Fruit fly (Drosophila melanogaster) whole organism, embryonic: Measurements from ENCODE around the gene CG5171.
A peak's percentile ranks its signal among the peaks of the same experiment; 100 is the strongest.

Experiments used
- Asciz ChIP-seq: fragments of 200-800 bp; sonication (Bioruptor generic); optimal IDR thresholded peaks from 2 replicates; lab custom pipeline; 2017; ENCODE audit warnings: missing biosample characterization, mild to moderate bottlenecking, missing genetic modification characterization, missing genetic modification reagents
- Awh ChIP-seq: fragments of 200-800 bp; sonication (Bioruptor generic); IDR thresholded peaks from 2 replicates; pipeline ENCODE4, ENCODE4 v1.3.6; 2022; ENCODE audit warnings: missing biosample characterization, missing genetic modification characterization
- CG10565 ChIP-seq: fragments of 200-800 bp; sonication (Bioruptor generic); optimal IDR thresholded peaks from 3 replicates; lab custom pipeline; 2016; ENCODE audit warnings: missing biosample characterization, mild to moderate bottlenecking, missing genetic modification characterization
- CG10959 ChIP-seq: fragments of 200-800 bp; sonication (Bioruptor generic); IDR thresholded peaks from 2 replicates; pipeline ENCODE4 v1.3.6; 2022; ENCODE audit warnings: missing biosample characterization, missing genetic modification characterization
- CG10979 ChIP-seq: fragments of 200-800 bp; sonication (Bioruptor generic); optimal IDR thresholded peaks from 2 replicates; lab custom pipeline; 2018; ENCODE audit warnings: missing biosample characterization, mild to moderate bottlenecking, missing genetic modification characterization, moderate library complexity
- CG11695 ChIP-seq: fragments of 200-800 bp; sonication (Bioruptor generic); IDR thresholded peaks from 3 replicates; pipeline ENCODE4 v1.3.6; 2022; ENCODE audit warnings: missing biosample characterization, missing genetic modification characterization
- CG12236 ChIP-seq: fragments of 200-800 bp; sonication (Bioruptor generic); optimal IDR thresholded peaks from 2 replicates; lab custom pipeline; 2016; ENCODE audit warnings: missing biosample characterization, missing genetic modification characterization
- CG12769 ChIP-seq: fragments of 200-800 bp; sonication (Bioruptor generic); optimal IDR thresholded peaks from 2 replicates; lab custom pipeline; 2019; ENCODE audit warnings: missing biosample characterization, mild to moderate bottlenecking, missing genetic modification characterization, moderate library complexity
- CG15073 ChIP-seq: fragments of 200-800 bp; sonication (Bioruptor generic); optimal IDR thresholded peaks from 2 replicates; lab custom pipeline; 2016; ENCODE audit warnings: missing biosample characterization, missing genetic modification characterization
- CG16779 ChIP-seq: fragments of 200-800 bp; sonication (Bioruptor generic); IDR thresholded peaks from 2 replicates; pipeline ENCODE4 v1.3.6; 2022; ENCODE audit warnings: missing biosample characterization, missing genetic modification characterization
- CG16813 ChIP-seq: fragments of 200-800 bp; sonication (Bioruptor generic); IDR thresholded peaks from 3 replicates; pipeline ENCODE4 v1.3.6; 2022; ENCODE audit warnings: missing biosample characterization, missing genetic modification characterization; ENCODE audit not compliant: partially characterized antibody
- CG17829 ChIP-seq: fragments of 200-800 bp; optimal IDR thresholded peaks from 2 replicates; lab custom pipeline; 2019; ENCODE audit warnings: missing biosample characterization, mild to moderate bottlenecking, missing genetic modification characterization, moderate library complexity
- CG2875 ChIP-seq: fragments of 200-800 bp; sonication (Bioruptor generic); optimal IDR thresholded peaks from 2 replicates; lab custom pipeline; 2017; ENCODE audit warnings: missing biosample characterization, mild to moderate bottlenecking, missing genetic modification characterization, missing genetic modification reagents
- CG2889 ChIP-seq: fragments of 200-800 bp; sonication (Bioruptor generic); IDR thresholded peaks from 3 replicates; pipeline ENCODE4 v1.3.6; 2022; ENCODE audit warnings: missing biosample characterization, missing genetic modification characterization
- CG30431 ChIP-seq: fragments of 200-800 bp; sonication (Bioruptor generic); optimal IDR thresholded peaks from 2 replicates; lab custom pipeline; 2017; ENCODE audit warnings: missing biosample characterization, missing genetic modification characterization
- CG4617 ChIP-seq: fragments of 200-800 bp; sonication (Bioruptor generic); optimal IDR thresholded peaks from 3 replicates; lab custom pipeline; 2016; ENCODE audit warnings: missing biosample characterization, missing genetic modification characterization, borderline replicate concordance
- CG8359 ChIP-seq: fragments of 200-800 bp; sonication (Bioruptor generic); optimal IDR thresholded peaks from 2 replicates; lab custom pipeline; 2017; ENCODE audit warnings: missing biosample characterization, mild to moderate bottlenecking, missing genetic modification characterization, borderline replicate concordance
- CG8765 ChIP-seq: fragments of 200-800 bp; sonication (Bioruptor generic); IDR thresholded peaks from 2 replicates; pipeline ENCODE4 v1.3.6; 2022; ENCODE audit warnings: missing biosample characterization, missing genetic modification characterization
- CG9817 ChIP-seq: fragments of 200-800 bp; sonication (Bioruptor generic); optimal IDR thresholded peaks from 2 replicates; lab custom pipeline; 2018; ENCODE audit warnings: missing biosample characterization, mild to moderate bottlenecking, missing genetic modification characterization, moderate library complexity
- CoRest ChIP-seq: fragments of 200-800 bp; sonication (Bioruptor generic); optimal IDR thresholded peaks from 3 replicates; lab custom pipeline; 2018; ENCODE audit warnings: missing biosample characterization, mild to moderate bottlenecking, missing genetic modification characterization, moderate library complexity
- D ChIP-seq, 2 experiments: fragments of 200-800 bp in 1 of 2; fragments of >200 bp in 1 of 2; sonication (Bioruptor generic) in 1 of 2; optimal IDR thresholded peaks; 2 replicates in 1 of 2; 3 replicates in 1 of 2; lab custom pipeline; 2017; ENCODE audit warnings: mild to moderate bottlenecking in 1 of 2, missing biosample characterization in 1 of 2, missing genetic modification characterization in 1 of 2, missing genetic modification reagents in 1 of 2
- Deaf1 ChIP-seq: fragments of 200-800 bp; optimal IDR thresholded peaks from 3 replicates; lab custom pipeline; 2019; ENCODE audit warnings: missing biosample characterization, mild to moderate bottlenecking, missing genetic modification characterization, moderate library complexity
- Dek ChIP-seq: fragments of 200-800 bp; sonication (Bioruptor generic); optimal IDR thresholded peaks from 3 replicates; lab custom pipeline; 2019; ENCODE audit warnings: missing biosample characterization, mild to moderate bottlenecking, missing genetic modification characterization, moderate library complexity
- Doc3 ChIP-seq: fragments of 200-800 bp; sonication (Bioruptor generic); IDR thresholded peaks from 3 replicates; pipeline ENCODE4 v1.3.6; 2022; ENCODE audit warnings: missing biosample characterization, missing genetic modification characterization; ENCODE audit not compliant: partially characterized antibody
- HHEX ChIP-seq: fragments of 200-800 bp; sonication (Bioruptor generic); optimal IDR thresholded peaks from 3 replicates; lab custom pipeline; 2017; ENCODE audit warnings: missing biosample characterization, mild to moderate bottlenecking, missing genetic modification characterization, missing genetic modification reagents
- HLH4C ChIP-seq: fragments of 200-800 bp; sonication (Bioruptor generic); IDR thresholded peaks from 3 replicates; pipeline ENCODE4 v1.3.6; 2022; ENCODE audit warnings: missing biosample characterization, missing genetic modification characterization; ENCODE audit not compliant: partially characterized antibody
- HLHmδ ChIP-seq: fragments of 200-800 bp; sonication (Bioruptor generic); optimal IDR thresholded peaks from 2 replicates; lab custom pipeline; 2018; ENCODE audit warnings: missing biosample characterization, mild to moderate bottlenecking, missing genetic modification characterization, moderate library complexity
- Hsf ChIP-seq: fragments of 200-800 bp; sonication (Bioruptor generic); optimal IDR thresholded peaks from 3 replicates; lab custom pipeline; 2016; ENCODE audit warnings: missing biosample characterization, missing genetic modification characterization
- MTF-1 ChIP-seq: fragments of 200-800 bp; sonication (Bioruptor generic); optimal IDR thresholded peaks from 2 replicates; lab custom pipeline; 2018; ENCODE audit warnings: missing biosample characterization, mild to moderate bottlenecking, missing genetic modification characterization, borderline replicate concordance
- NfI ChIP-seq: fragments of 200-800 bp; sonication (Bioruptor generic); optimal IDR thresholded peaks from 3 replicates; lab custom pipeline; 2018; ENCODE audit warnings: missing biosample characterization, mild to moderate bottlenecking, missing genetic modification characterization, moderate library complexity
- PHDP ChIP-seq: fragments of 200-800 bp; sonication (Bioruptor generic); optimal IDR thresholded peaks from 3 replicates; lab custom pipeline; 2018; ENCODE audit warnings: missing biosample characterization, mild to moderate bottlenecking, missing genetic modification characterization, moderate library complexity
- Xbp1 ChIP-seq: fragments of 200-800 bp; sonication (Bioruptor generic); optimal IDR thresholded peaks from 3 replicates; lab custom pipeline; 2016; ENCODE audit warnings: missing biosample characterization, mild to moderate bottlenecking, missing genetic modification characterization
- al ChIP-seq: fragments of 200-800 bp; sonication (Bioruptor generic); IDR thresholded peaks from 2 replicates; pipeline ENCODE4 v1.3.6; 2022; ENCODE audit warnings: missing biosample characterization, missing genetic modification characterization
- bab2 ChIP-seq: fragments of 200-800 bp; sonication (Bioruptor generic); optimal IDR thresholded peaks from 2 replicates; lab custom pipeline; 2016; ENCODE audit warnings: missing biosample characterization, missing genetic modification characterization
- bbx ChIP-seq: fragments of 200-800 bp; sonication (Bioruptor generic); IDR thresholded peaks from 2 replicates; pipeline ENCODE4 v1.3.6; 2022; ENCODE audit warnings: missing biosample characterization, missing genetic modification characterization; ENCODE audit not compliant: partially characterized antibody
- cas ChIP-seq: fragments of 200-800 bp; sonication (Bioruptor generic); IDR thresholded peaks from 2 replicates; pipeline ENCODE4 v1.3.6; 2022; ENCODE audit warnings: missing biosample characterization, missing genetic modification characterization
- dpn ChIP-seq, 2 experiments: fragments of 200-800 bp; sonication (Bioruptor generic); optimal IDR thresholded peaks; 3 replicates each; lab custom pipeline; 2016; ENCODE audit warnings: missing biosample characterization in 2 of 2, missing genetic modification characterization in 2 of 2
- gsb ChIP-seq: fragments of 200-800 bp; sonication (Bioruptor generic); IDR thresholded peaks from 2 replicates; pipeline ENCODE4 v1.3.6; 2022; ENCODE audit warnings: missing biosample characterization, missing genetic modification characterization
- hkb ChIP-seq, 2 experiments: fragments of 200-800 bp in 1 of 2; fragments of >200 bp in 1 of 2; sonication (Bioruptor generic) in 1 of 2; IDR thresholded peaks in 1 of 2; optimal IDR thresholded peaks in 1 of 2; 2 replicates each; pipeline versions ENCODE4 v1.3.6 to Lab custom; 2017 to 2022; ENCODE audit warnings: missing biosample characterization in 1 of 2, missing genetic modification characterization in 1 of 2
- kah ChIP-seq: fragments of 200-800 bp; sonication (Bioruptor generic); optimal IDR thresholded peaks from 2 replicates; lab custom pipeline; 2018; ENCODE audit warnings: missing biosample characterization, mild to moderate bottlenecking, missing genetic modification characterization
- luna ChIP-seq: fragments of 200-800 bp; sonication (Bioruptor generic); optimal IDR thresholded peaks from 2 replicates; lab custom pipeline; 2016; ENCODE audit warnings: missing biosample characterization, missing genetic modification characterization
- pb ChIP-seq: fragments of 200-800 bp; sonication (Bioruptor generic); optimal IDR thresholded peaks from 3 replicates; lab custom pipeline; 2016; ENCODE audit warnings: missing biosample characterization, missing genetic modification characterization
- repo ChIP-seq: fragments of 200-800 bp; sonication (Bioruptor generic); optimal IDR thresholded peaks from 2 replicates; lab custom pipeline; 2016; ENCODE audit warnings: missing biosample characterization, missing genetic modification characterization
- slbo ChIP-seq: fragments of 200-800 bp; sonication (Bioruptor generic); IDR thresholded peaks from 2 replicates; pipeline ENCODE4 v1.3.6; 2022; ENCODE audit warnings: missing biosample characterization, missing genetic modification characterization
- sqz ChIP-seq: fragments of 200-800 bp; sonication (Bioruptor generic); optimal IDR thresholded peaks from 3 replicates; lab custom pipeline; 2018; ENCODE audit warnings: missing biosample characterization, mild to moderate bottlenecking, missing genetic modification characterization
- tll ChIP-seq, 2 experiments: fragments of 200-800 bp in 1 of 2; fragments of >200 bp in 1 of 2; sonication (Bioruptor generic) in 1 of 2; optimal IDR thresholded peaks; 2 replicates each; lab custom pipeline; 2017 to 2019; ENCODE audit warnings: missing biosample characterization in 2 of 2, missing genetic modification characterization in 2 of 2, mild to moderate bottlenecking in 1 of 2, moderate library complexity in 1 of 2
- trh ChIP-seq: fragments of 200-800 bp; sonication (Bioruptor generic); optimal IDR thresholded peaks from 2 replicates; lab custom pipeline; 2016; ENCODE audit warnings: missing biosample characterization, missing genetic modification characterization
- vnd ChIP-seq: fragments of 200-800 bp; sonication (Bioruptor generic); IDR thresholded peaks from 3 replicates; pipeline ENCODE4 v1.3.6; 2022; ENCODE audit warnings: missing biosample characterization, missing genetic modification characterization; ENCODE audit not compliant: partially characterized antibody

The CG5171 gene

dm6 chr2L:7401627-7402026 lies 492 bp downstream of the CG5171 start (continued):
- TF ChIP-seq CoRest = peak; percentile 85
- TF ChIP-seq kah (GFP tag; lab: Kevin White, UChicago) = peak; percentile 8
- TF ChIP-seq CG15073 = no peak
- no peak for TF ChIP-seq HLHmδ
- TF ChIP-seq Xbp1 = peak; percentile 41
- peak; percentile 79 for TF ChIP-seq NfI
- TF ChIP-seq luna = no peak
- no peak for TF ChIP-seq tll (GFP tag; optimal IDR thresholded peaks at IDR 0.05; lab: Kevin White, UChicago)
- peak; percentile 71 for TF ChIP-seq CG12769 (tag; lab: Kevin White, UChicago)
- no peak for TF ChIP-seq pb
- peak; percentile 13 for TF ChIP-seq sqz
- peak; percentile 56 for TF ChIP-seq Asciz (GFP tag; lab: Kevin White, UChicago)
- TF ChIP-seq cas = no peak
- TF ChIP-seq CG9817 (tag; lab: Kevin White, UChicago) = peak; percentile 85
- TF ChIP-seq Deaf1 (tag; lab: Kevin White, UChicago) = peak; percentile 63
- TF ChIP-seq dpn (GFP tag; optimal IDR thresholded peaks at IDR 0.05; lab: Kevin White, UChicago) = peak; percentile 6 to 48
- TF ChIP-seq CG17829 = peak; percentile 68
- TF ChIP-seq MTF-1 = no peak
- TF ChIP-seq bbx (GFP tag; lab: Robert Waterston, UW) = no peak
- TF ChIP-seq CG8765 = no peak; the same call in 1 of the 2 replicates
- TF ChIP-seq PHDP (tag; lab: Kevin White, UChicago) = peak; percentile 77
- TF ChIP-seq gsb (GFP tag; lab: Robert Waterston, UW) = peak; percentile 46
- peak; percentile 65; the same call in 2 of the 3 replicates for TF ChIP-seq CG11695
- no peak for TF ChIP-seq CG8359 (GFP tag; lab: Kevin White, UChicago)
- TF ChIP-seq CG2875 (GFP tag; lab: Kevin White, UChicago) = no peak
- TF ChIP-seq Awh (GFP tag; lab: Robert Waterston, UW) = peak; percentile 65
- TF ChIP-seq vnd (GFP tag; lab: Robert Waterston, UW) = no peak
- no peak for TF ChIP-seq CG12236 (GFP tag; lab: Kevin White, UChicago)
- no peak for TF ChIP-seq repo (GFP tag; lab: Kevin White, UChicago)
- peak; percentile 68 for TF ChIP-seq Dek (tag; lab: Kevin White, UChicago)
- peak; percentile 66; the same call in 1 of the 2 replicates for TF ChIP-seq CG10959 (GFP tag; lab: Robert Waterston, UW)
- TF ChIP-seq al (GFP tag; lab: Robert Waterston, UW) = peak; percentile 47; the same call in 1 of the 2 replicates
- TF ChIP-seq CG30431 (GFP tag; lab: Kevin White, UChicago) = no peak
- TF ChIP-seq trh (GFP tag; lab: Kevin White, UChicago) = peak; percentile 20
- no peak for TF ChIP-seq Doc3 (GFP tag; lab: Robert Waterston, UW)
- TF ChIP-seq CG2889 (GFP tag; lab: Robert Waterston, UW) = peak; percentile 65; the same call in 2 of the 3 replicates
- peak; percentile 61 for TF ChIP-seq HHEX (GFP tag; lab: Kevin White, UChicago)
- no peak for TF ChIP-seq CG10565 (GFP tag; lab: Kevin White, UChicago)
- no peak for TF ChIP-seq CG16813 (GFP tag; lab: Robert Waterston, UW)
- no peak for TF ChIP-seq hkb (optimal IDR thresholded peaks at IDR 0.05; lab: Kevin White, UChicago)
- TF ChIP-seq hkb (GFP tag; IDR thresholded peaks at IDR 0.05; lab: Robert Waterston, UW) = peak; percentile 73
- no peak for TF ChIP-seq bab2 (GFP tag; lab: Kevin White, UChicago)
- no peak for TF ChIP-seq HLH4C (GFP tag; lab: Robert Waterston, UW)
- peak; percentile 90 for TF ChIP-seq slbo (GFP tag; lab: Robert Waterston, UW)
- no peak for TF ChIP-seq CG4617 (GFP tag; lab: Kevin White, UChicago)
- no peak for TF ChIP-seq D (optimal IDR thresholded peaks at IDR 0.05; lab: Kevin White, UChicago)
- TF ChIP-seq D (GFP tag; optimal IDR thresholded peaks at IDR 0.05; lab: Kevin White, UChicago) = peak; percentile 16
- peak; percentile 64 for TF ChIP-seq Hsf
- peak; percentile 72 for TF ChIP-seq CG10979
- TF ChIP-seq CG16779 = no peak
